Fruit fly (Drosophila melanogaster) whole organism, embryonic: ENCODE results near the gene unc-4.
A peak's percentile ranks its signal among the peaks of the same experiment; 100 is the strongest.

Experiments used
- Blimp-1 ChIP-seq: fragments of 200-800 bp; sonication (Bioruptor generic); optimal IDR thresholded peaks from 3 replicates; lab custom pipeline; 2018; ENCODE audit warnings: missing biosample characterization, missing genetic modification characterization, mild to moderate bottlenecking, moderate library complexity, missing genetic modification reagents
- CG1024 ChIP-seq: fragments of 200-800 bp; sonication (Bioruptor generic); IDR thresholded peaks from 2 replicates; pipeline ENCODE4 v1.3.6; 2022; ENCODE audit warnings: missing biosample characterization, missing genetic modification characterization
- CG12219 ChIP-seq: fragments of 200-800 bp; sonication (Bioruptor generic); optimal IDR thresholded peaks from 3 replicates; lab custom pipeline; 2018; ENCODE audit warnings: missing biosample characterization, mild to moderate bottlenecking, missing genetic modification characterization
- CG13624 ChIP-seq: fragments of 200-800 bp; sonication (Bioruptor generic); optimal IDR thresholded peaks from 2 replicates; lab custom pipeline; 2016; ENCODE audit warnings: missing biosample characterization, missing genetic modification characterization
- CG13894 ChIP-seq: fragments of 200-800 bp; sonication (Bioruptor generic); optimal IDR thresholded peaks from 3 replicates; lab custom pipeline; 2018; ENCODE audit warnings: missing biosample characterization, mild to moderate bottlenecking, missing genetic modification characterization, moderate library complexity
- CG15696 ChIP-seq: fragments of 200-800 bp; sonication (Bioruptor generic); optimal IDR thresholded peaks from 2 replicates; lab custom pipeline; 2019; ENCODE audit warnings: missing biosample characterization, mild to moderate bottlenecking, missing genetic modification characterization, moderate library complexity
- CG1603 ChIP-seq: fragments of 200-800 bp; sonication (Bioruptor generic); optimal IDR thresholded peaks from 2 replicates; lab custom pipeline; 2019; ENCODE audit warnings: missing biosample characterization, mild to moderate bottlenecking, missing genetic modification characterization, moderate library complexity
- CG17612 ChIP-seq: fragments of 200-800 bp; sonication (Bioruptor generic); IDR thresholded peaks from 2 replicates; pipeline ENCODE4 v1.3.6; 2022; ENCODE audit warnings: missing biosample characterization, missing genetic modification characterization
- CG1792 ChIP-seq: fragments of 200-800 bp; sonication (Bioruptor generic); optimal IDR thresholded peaks from 2 replicates; lab custom pipeline; 2016; ENCODE audit warnings: missing biosample characterization, missing genetic modification characterization
- CG2120 ChIP-seq: fragments of 200-800 bp; sonication (Bioruptor generic); optimal IDR thresholded peaks from 3 replicates; lab custom pipeline; 2016; ENCODE audit warnings: missing biosample characterization, missing genetic modification characterization
- CG2712 ChIP-seq: fragments of 200-800 bp; optimal IDR thresholded peaks from 3 replicates; lab custom pipeline; 2019; ENCODE audit warnings: missing biosample characterization, mild to moderate bottlenecking, missing genetic modification characterization, moderate library complexity
- CG30403 ChIP-seq: fragments of 200-800 bp; sonication (Bioruptor generic); optimal IDR thresholded peaks from 3 replicates; lab custom pipeline; 2016; ENCODE audit warnings: missing biosample characterization, missing genetic modification characterization
- CG32767 ChIP-seq: fragments of 200-800 bp; sonication (Bioruptor generic); IDR thresholded peaks from 2 replicates; pipeline ENCODE4 v1.3.6; 2022; ENCODE audit warnings: missing biosample characterization, missing genetic modification characterization
- CG4282 ChIP-seq: fragments of 200-800 bp; sonication (Bioruptor generic); optimal IDR thresholded peaks from 2 replicates; lab custom pipeline; 2016; ENCODE audit warnings: missing biosample characterization, missing genetic modification characterization
- CG6654 ChIP-seq: fragments of 200-800 bp; sonication (Bioruptor generic); optimal IDR thresholded peaks from 2 replicates; lab custom pipeline; 2017; ENCODE audit warnings: missing biosample characterization, mild to moderate bottlenecking, missing genetic modification characterization
- CG8388 ChIP-seq: fragments of 200-800 bp; sonication (Bioruptor generic); optimal IDR thresholded peaks from 2 replicates; lab custom pipeline; 2019; ENCODE audit warnings: missing biosample characterization, mild to moderate bottlenecking, missing genetic modification characterization, moderate library complexity
- CG8924 ChIP-seq: fragments of 200-800 bp; optimal IDR thresholded peaks from 3 replicates; lab custom pipeline; 2019; ENCODE audit warnings: missing biosample characterization, mild to moderate bottlenecking, missing genetic modification characterization, moderate library complexity
- CG8944 ChIP-seq: fragments of 200-800 bp; sonication (Bioruptor generic); optimal IDR thresholded peaks from 3 replicates; lab custom pipeline; 2016; ENCODE audit warnings: missing biosample characterization, missing genetic modification characterization
- CG9215 ChIP-seq: fragments of 200-800 bp; sonication (Bioruptor generic); IDR thresholded peaks from 2 replicates; pipeline ENCODE4 v1.3.6; 2022; ENCODE audit warnings: missing biosample characterization, missing genetic modification characterization
- Doc2 ChIP-seq: fragments of 200-800 bp; sonication (Bioruptor generic); IDR thresholded peaks from 2 replicates; pipeline ENCODE4 v1.3.6; 2022; ENCODE audit warnings: missing biosample characterization, missing genetic modification characterization
- H2.0 ChIP-seq: fragments of 200-800 bp; sonication (Bioruptor generic); IDR thresholded peaks from 2 replicates; pipeline ENCODE4 v1.3.6; 2022; ENCODE audit warnings: missing biosample characterization, missing genetic modification characterization
- HLH54F ChIP-seq: fragments of 200-800 bp; sonication (Bioruptor generic); optimal IDR thresholded peaks from 3 replicates; lab custom pipeline; 2016; ENCODE audit warnings: missing biosample characterization, missing genetic modification characterization
- NC2β ChIP-seq: fragments of 200-800 bp; sonication (Bioruptor generic); optimal IDR thresholded peaks from 2 replicates; lab custom pipeline; 2016; ENCODE audit warnings: missing biosample characterization, missing genetic modification characterization
- Nf-YA ChIP-seq: fragments of 200-800 bp; sonication (Bioruptor generic); IDR thresholded peaks from 2 replicates; pipeline ENCODE4 v1.3.6; 2022; ENCODE audit warnings: missing biosample characterization, missing genetic modification characterization
- Nf-YC ChIP-seq: fragments of 200-800 bp; optimal IDR thresholded peaks from 3 replicates; lab custom pipeline; 2019; ENCODE audit warnings: missing biosample characterization, mild to moderate bottlenecking, missing genetic modification characterization, moderate library complexity
- NfI ChIP-seq: fragments of 200-800 bp; sonication (Bioruptor generic); optimal IDR thresholded peaks from 3 replicates; lab custom pipeline; 2018; ENCODE audit warnings: missing biosample characterization, mild to moderate bottlenecking, missing genetic modification characterization, moderate library complexity
- Rx ChIP-seq: fragments of 200-800 bp; sonication (Bioruptor generic); IDR thresholded peaks from 2 replicates; pipeline ENCODE4 v1.3.6; 2022; ENCODE audit warnings: missing biosample characterization, missing genetic modification characterization
- Scr ChIP-seq: fragments of 200-800 bp; sonication (Bioruptor generic); IDR thresholded peaks from 2 replicates; pipeline ENCODE4 v1.3.6; 2022; ENCODE audit warnings: missing biosample characterization, missing genetic modification characterization; ENCODE audit not compliant: partially characterized antibody
- Six4 ChIP-seq: fragments of 200-800 bp; sonication (Bioruptor generic); optimal IDR thresholded peaks from 2 replicates; lab custom pipeline; 2016; ENCODE audit warnings: missing biosample characterization, missing genetic modification characterization
- Xbp1 ChIP-seq: fragments of 200-800 bp; sonication (Bioruptor generic); optimal IDR thresholded peaks from 3 replicates; lab custom pipeline; 2016; ENCODE audit warnings: missing biosample characterization, mild to moderate bottlenecking, missing genetic modification characterization
- ara ChIP-seq: fragments of 200-800 bp; sonication (Bioruptor generic); IDR thresholded peaks from 2 replicates; pipeline ENCODE4 v1.3.6; 2022; ENCODE audit warnings: missing biosample characterization, missing genetic modification characterization
- ato ChIP-seq: fragments of 200-800 bp; sonication (Bioruptor generic); IDR thresholded peaks from 2 replicates; pipeline ENCODE4 v1.3.6; 2022; ENCODE audit warnings: missing biosample characterization, missing genetic modification characterization; ENCODE audit not compliant: partially characterized antibody
- bbx ChIP-seq: fragments of 200-800 bp; sonication (Bioruptor generic); IDR thresholded peaks from 2 replicates; pipeline ENCODE4 v1.3.6; 2022; ENCODE audit warnings: missing biosample characterization, missing genetic modification characterization; ENCODE audit not compliant: partially characterized antibody
- btn ChIP-seq: fragments of 200-800 bp; sonication (Bioruptor generic); optimal IDR thresholded peaks from 2 replicates; lab custom pipeline; 2016; ENCODE audit warnings: missing biosample characterization, missing genetic modification characterization
- chn ChIP-seq: fragments of 200-800 bp; sonication (Bioruptor generic); optimal IDR thresholded peaks from 2 replicates; lab custom pipeline; 2016; ENCODE audit warnings: missing biosample characterization, missing genetic modification characterization
- dati ChIP-seq: fragments of 200-800 bp; sonication (Bioruptor generic); IDR thresholded peaks from 2 replicates; pipeline ENCODE4 v1.3.6; 2022; ENCODE audit warnings: missing biosample characterization, missing genetic modification characterization
- fd3F ChIP-seq: fragments of 200-800 bp; sonication (Bioruptor generic); optimal IDR thresholded peaks from 2 replicates; lab custom pipeline; 2018; ENCODE audit warnings: missing biosample characterization, mild to moderate bottlenecking, missing genetic modification characterization, moderate library complexity
- gro ChIP-seq: fragments of 200-800 bp; sonication (Bioruptor generic); optimal IDR thresholded peaks from 2 replicates; lab custom pipeline; 2016; ENCODE audit warnings: missing biosample characterization, missing genetic modification characterization
- ken ChIP-seq: fragments of 200-800 bp; sonication (Bioruptor generic); IDR thresholded peaks from 3 replicates; pipeline ENCODE4 v1.3.6; 2022; ENCODE audit warnings: missing biosample characterization, missing genetic modification characterization
- lab ChIP-seq: fragments of 200-800 bp; sonication (Bioruptor generic); optimal IDR thresholded peaks from 3 replicates; lab custom pipeline; 2017; ENCODE audit warnings: missing biosample characterization, missing genetic modification characterization, mild to moderate bottlenecking, moderate library complexity, missing genetic modification reagents
- lov ChIP-seq, 2 experiments: fragments of 200-800 bp in 1 of 2; fragments of >200 bp in 1 of 2; sonication (Bioruptor generic) in 1 of 2; IDR thresholded peaks in 1 of 2; optimal IDR thresholded peaks in 1 of 2; 2 replicates in 1 of 2; 3 replicates in 1 of 2; pipeline versions ENCODE4 v1.3.6 to Lab custom; 2017 to 2022; ENCODE audit warnings: missing biosample characterization in 1 of 2, missing genetic modification characterization in 1 of 2
- mld ChIP-seq: fragments of 200-800 bp; sonication (Bioruptor generic); IDR thresholded peaks from 3 replicates; pipeline ENCODE4 v1.3.6; 2022; ENCODE audit warnings: missing biosample characterization, missing genetic modification characterization; ENCODE audit not compliant: partially characterized antibody
- org-1 ChIP-seq: fragments of 200-800 bp; sonication (Bioruptor generic); optimal IDR thresholded peaks from 2 replicates; lab custom pipeline; 2017; ENCODE audit warnings: missing biosample characterization, missing genetic modification characterization
- otp ChIP-seq: fragments of 200-800 bp; sonication (Bioruptor generic); IDR thresholded peaks from 3 replicates; pipeline ENCODE4, ENCODE4 v1.3.6; 2022; ENCODE audit warnings: missing biosample characterization, missing genetic modification characterization
- pzg ChIP-seq: fragments of 200-800 bp; sonication (Bioruptor generic); optimal IDR thresholded peaks from 3 replicates; lab custom pipeline; 2018; ENCODE audit warnings: missing biosample characterization, mild to moderate bottlenecking, missing genetic modification characterization, moderate library complexity
- rib ChIP-seq: fragments of 200-800 bp; sonication (Bioruptor generic); IDR thresholded peaks from 2 replicates; pipeline ENCODE4 v1.3.6; 2022; ENCODE audit warnings: missing biosample characterization, missing genetic modification characterization
- sqz ChIP-seq: fragments of 200-800 bp; sonication (Bioruptor generic); optimal IDR thresholded peaks from 3 replicates; lab custom pipeline; 2018; ENCODE audit warnings: missing biosample characterization, mild to moderate bottlenecking, missing genetic modification characterization
- unpg ChIP-seq: fragments of 200-800 bp; sonication (Bioruptor generic); optimal IDR thresholded peaks from 3 replicates; lab custom pipeline; 2018; ENCODE audit warnings: missing biosample characterization, mild to moderate bottlenecking, missing genetic modification characterization, moderate library complexity

unc-4 gene

DNA sequence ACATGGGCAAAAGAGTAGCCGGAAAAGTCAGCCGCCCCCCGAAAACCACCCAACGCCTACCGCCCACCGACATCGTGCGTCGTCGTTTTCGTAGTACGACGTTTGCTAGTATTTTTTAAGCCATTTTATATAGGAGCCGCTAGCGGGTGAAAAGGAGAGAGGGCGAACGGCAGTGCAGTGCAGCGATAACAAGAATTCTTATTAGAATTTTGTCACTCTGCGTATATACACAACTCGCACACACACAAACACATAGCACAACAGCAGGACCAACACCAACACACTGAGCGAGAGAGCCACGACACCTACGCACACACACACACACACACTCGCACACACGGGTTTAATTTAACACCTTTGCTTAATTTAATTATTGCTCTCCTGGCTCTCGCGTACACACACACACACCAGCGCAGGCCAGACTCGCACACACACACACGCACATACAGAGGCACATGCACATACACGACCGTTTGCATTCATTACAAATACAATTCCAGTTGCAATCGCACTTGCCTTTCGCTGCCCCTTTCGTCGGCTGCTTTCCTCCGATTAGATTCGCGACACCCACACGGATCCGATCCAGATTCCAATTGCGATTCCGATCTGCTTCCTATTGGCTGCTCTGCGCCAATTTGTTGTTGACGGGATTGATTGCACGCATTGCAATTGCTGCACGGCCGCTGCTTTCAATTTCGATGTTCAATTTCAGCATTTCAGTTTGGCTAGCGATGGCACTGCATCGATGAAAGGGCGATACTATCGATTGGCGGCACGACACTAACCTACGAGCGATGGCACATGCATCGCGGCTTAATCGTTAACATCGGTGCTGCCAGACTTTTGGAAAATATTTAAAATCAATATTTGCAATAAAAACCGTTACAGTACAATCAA, 58.7 kb downstream of the unc-4 start, which contains the start of gene Socs16D (continued):
- TF ChIP-seq Doc2 (GFP tag; lab: Robert Waterston, UW) (no peak), Rx (GFP tag; lab: Robert Waterston, UW) (no peak), CG15696 (peak; percentile 30), mld (GFP tag; lab: Robert Waterston, UW) (peak; percentile 95), CG32767 (GFP tag; lab: Robert Waterston, UW) (no peak), pzg (GFP tag; lab: Kevin White, UChicago) (peak; percentile 94), lov (optimal IDR thresholded peaks at IDR 0.05; lab: Kevin White, UChicago) (no peak), lov (GFP tag; IDR thresholded peaks at IDR 0.05; lab: Robert Waterston, UW) (no peak), CG4282 (GFP tag; lab: Kevin White, UChicago) (peak; percentile 3), CG1792 (GFP tag; lab: Kevin White, UChicago) (no peak), CG2712 (tag; lab: Kevin White, UChicago) (peak; percentile 43), Blimp-1 (peak; percentile 43), rib (GFP tag; lab: Robert Waterston, UW) (0 out of 2 replicates have a peak, but pooled peaks have one; percentile 58), CG6654 (GFP tag; lab: Kevin White, UChicago) (no peak), dati (no peak), otp (GFP tag; lab: Robert Waterston, UW) (no peak), ken (GFP tag; lab: Robert Waterston, UW) (0 out of 3 replicates have a peak, but pooled peaks have one; percentile 34), Xbp1 (peak; percentile 35), CG13894 (peak; percentile 44), Nf-YC (peak; percentile 24), HLH54F (GFP tag; lab: Kevin White, UChicago) (peak; percentile 22), ato (GFP tag; lab: Robert Waterston, UW) (peak; percentile 97), CG9215 (GFP tag; lab: Robert Waterston, UW) (no peak), CG8388 (GFP tag; lab: Kevin White, UChicago) (no peak), bbx (GFP tag; lab: Robert Waterston, UW) (peak; percentile 98), CG2120 (GFP tag; lab: Kevin White, UChicago) (peak; percentile 52), H2.0 (GFP tag; lab: Robert Waterston, UW) (no peak), CG30403 (GFP tag; lab: Kevin White, UChicago) (peak; percentile 38), CG1024 (GFP tag; lab: Robert Waterston, UW) (no peak), sqz (GFP tag; lab: Kevin White, UChicago) (no peak), CG17612 (GFP tag; lab: Robert Waterston, UW) (no peak), btn (GFP tag; lab: Kevin White, UChicago) (no peak), CG1603 (tag; lab: Kevin White, UChicago) (peak; percentile 85), CG13624 (peak; percentile 66), Six4 (no peak), org-1 (GFP tag; lab: Kevin White, UChicago) (no peak), NfI (GFP tag; lab: Kevin White, UChicago) (peak; percentile 2), CG8924 (tag; lab: Kevin White, UChicago) (peak; percentile 51), fd3F (no peak), lab (peak; percentile 52), ara (GFP tag; lab: Robert Waterston, UW) (no peak), CG8944 (GFP tag; lab: Kevin White, UChicago) (peak; percentile 5), Scr (peak; percentile 95), chn (GFP tag; lab: Kevin White, UChicago) (peak; percentile 2), gro (GFP tag; lab: Kevin White, UChicago) (peak; percentile 77), CG12219 (GFP tag; lab: Kevin White, UChicago) (no peak), Nf-YA (GFP tag; lab: Robert Waterston, UW) (no peak), NC2β (GFP tag; lab: Kevin White, UChicago) (peak; percentile 44), unpg (GFP tag; lab: Kevin White, UChicago) (peak; percentile 15)
